Worm (Caenorhabditis elegans) whole organism, L4/young adult: Measurements from ENCODE around the gene lin-5.

Source experiments
- W03F9.2 ChIP-seq: fragments of 150-350 bp; optimal IDR thresholded peaks from 2 replicates; lab custom pipeline; 2014; ENCODE audit warnings: missing biosample characterization, missing genetic modification characterization
- dao-5 ChIP-seq: sonication (generic microtip); optimal IDR thresholded peaks from 2 replicates; lab custom pipeline; 2016; ENCODE audit warnings: missing genotype, missing genetic modification characterization, moderate library complexity, missing compliant biosample characterization
- him-1 ChIP-seq: sonication (generic microtip); optimal IDR thresholded peaks from 2 replicates; lab custom pipeline; 2016; ENCODE audit warnings: missing genotype, missing genetic modification reagents, missing genetic modification characterization, missing compliant biosample characterization

DNA sequence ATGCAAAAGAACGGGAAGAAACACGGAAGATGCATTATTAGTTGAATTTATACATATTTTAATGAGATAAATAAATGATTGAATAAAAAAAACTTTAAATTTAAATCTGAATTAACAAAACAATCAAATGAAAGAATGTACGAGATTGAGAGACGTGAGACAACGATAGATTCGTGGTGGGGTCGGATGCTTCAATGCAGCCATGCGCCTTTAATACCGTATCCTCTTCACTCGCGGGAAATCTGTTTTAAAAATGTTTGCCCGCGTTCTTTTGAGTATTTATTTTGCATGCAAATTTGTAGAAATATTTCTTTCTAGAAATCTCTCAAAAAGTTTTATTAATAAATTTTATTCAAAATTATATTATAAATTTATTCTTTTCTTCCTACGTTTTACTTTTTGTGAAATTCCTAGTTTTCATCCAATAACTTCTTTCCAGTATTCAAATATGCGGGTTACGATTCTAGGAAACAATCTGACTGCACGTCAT lies 20.0 kb downstream of the lin-5 start, which contains the start of gene perm-1:
- TF ChIP-seq dao-5 (tag; lab: Kevin White, UChicago) (no peak), him-1 (no peak), W03F9.2 (tag; lab: Kevin White, UChicago) (peak; percentile 73)
